Worm (Caenorhabditis elegans) whole organism, L4 larva: Measurements from ENCODE around the gene Y39A3A.2.

Source experiments
- D1046.2 ChIP-seq: fragments of 200-800 bp; sonication (Bioruptor generic); IDR thresholded peaks from 2 replicates; pipeline ENCODE4 v1.3.6; 2022; ENCODE audit warnings: missing genetic modification characterization, missing compliant biosample characterization
- F10B5.3 ChIP-seq: sonication (generic microtip); optimal IDR thresholded peaks from 2 replicates; lab custom pipeline; 2016; ENCODE audit warnings: mild to moderate bottlenecking, missing genetic modification characterization, missing compliant biosample characterization
- F26F4.8 ChIP-seq: fragments of 200-800 bp; sonication (Bioruptor generic); conservative IDR thresholded peaks from 2 replicates; pipeline ENCODE4 v1.3.6; 2022; ENCODE audit warnings: missing genetic modification characterization, missing compliant biosample characterization
- F37D6.2 ChIP-seq: sonication (generic microtip); optimal IDR thresholded peaks from 2 replicates; lab custom pipeline; 2016; ENCODE audit warnings: mild to moderate bottlenecking, missing genetic modification characterization, missing compliant biosample characterization
- F49E8.2 ChIP-seq: sonication (generic microtip); optimal IDR thresholded peaks from 2 replicates; lab custom pipeline; 2016; ENCODE audit warnings: missing compliant biosample characterization, mild to moderate bottlenecking, missing genetic modification characterization, borderline replicate concordance
- R02D3.7 ChIP-seq: fragments of 150-350 bp; sonication (generic microtip); optimal IDR thresholded peaks from 3 replicates; lab custom pipeline; 2014; ENCODE audit warnings: missing biosample characterization, missing genetic modification characterization
- Y105C5A.15 ChIP-seq: fragments of 200-800 bp; sonication (Bioruptor generic); IDR thresholded peaks from 2 replicates; pipeline ENCODE4 v1.3.6; 2022; ENCODE audit warnings: missing genetic modification characterization, missing compliant biosample characterization
- ZK337.2 ChIP-seq: fragments of 200-800 bp; sonication (Bioruptor generic); IDR thresholded peaks from 2 replicates; pipeline ENCODE4 v1.3.6; 2022; ENCODE audit warnings: missing genetic modification reagents, missing genetic modification characterization, missing compliant biosample characterization
- aha-1 ChIP-seq: fragments of 150-350 bp; peaks from one replicate; lab custom pipeline; 2014; ENCODE audit warnings: missing biosample characterization, missing genetic modification characterization
- aly-2 ChIP-seq: sonication (generic microtip); optimal IDR thresholded peaks from 2 replicates; lab custom pipeline; 2018; ENCODE audit warnings: missing biosample characterization, missing genetic modification characterization
- ama-1 ChIP-seq: fragments of 150-350 bp; optimal IDR thresholded peaks from 2 replicates; lab custom pipeline; 2014; ENCODE audit warnings: inconsistent platforms, mixed read lengths
- attf-4 ChIP-seq: sonication (generic microtip); optimal IDR thresholded peaks from 3 replicates; lab custom pipeline; 2017; ENCODE audit warnings: missing biosample characterization, missing genetic modification characterization
- ceh-20 ChIP-seq: fragments of 200-800 bp; sonication (Bioruptor generic); IDR thresholded peaks from 2 replicates; pipeline ENCODE4 v1.3.6; 2022; ENCODE audit warnings: missing genetic modification reagents, missing genetic modification characterization, missing compliant biosample characterization
- ceh-28 ChIP-seq: fragments of 150-350 bp; optimal IDR thresholded peaks from 2 replicates; lab custom pipeline; 2014; ENCODE audit warnings: missing biosample characterization, missing genetic modification reagents, missing genetic modification characterization
- ceh-32 ChIP-seq: sonication (generic microtip); optimal IDR thresholded peaks from 2 replicates; lab custom pipeline; 2016; ENCODE audit warnings: mild to moderate bottlenecking, missing genetic modification characterization, missing compliant biosample characterization; ENCODE audit not compliant: poor library complexity
- ceh-62 ChIP-seq: sonication (generic microtip); optimal IDR thresholded peaks from 2 replicates; lab custom pipeline; 2017; ENCODE audit warnings: missing biosample characterization, missing genetic modification characterization
- ces-1 ChIP-seq: fragments of 150-350 bp; sonication (generic microtip); optimal IDR thresholded peaks from 4 replicates; lab custom pipeline; 2014; ENCODE audit warnings: missing biosample characterization, missing genetic modification reagents, missing genetic modification characterization
- dmd-8 ChIP-seq: fragments of 200-800 bp; sonication (Bioruptor generic); IDR thresholded peaks from 2 replicates; pipeline ENCODE4 v1.3.6; 2022; ENCODE audit warnings: missing genetic modification characterization, missing compliant biosample characterization
- dve-1 ChIP-seq: sonication (generic microtip); optimal IDR thresholded peaks from 2 replicates; lab custom pipeline; 2017; ENCODE audit warnings: antibody characterized with exemption, mild to moderate bottlenecking, missing genetic modification characterization, missing compliant biosample characterization; ENCODE audit not compliant: insufficient read depth
- egl-43 ChIP-seq: fragments of 200-800 bp; sonication (Bioruptor generic); IDR thresholded peaks from 2 replicates; pipeline ENCODE4 v1.3.6; 2022; ENCODE audit warnings: missing genetic modification reagents, missing genetic modification characterization, missing compliant biosample characterization
- gei-8 ChIP-seq: fragments of 200-800 bp; sonication (Bioruptor generic); optimal IDR thresholded peaks from 2 replicates; lab custom pipeline; 2018; ENCODE audit warnings: mild to moderate bottlenecking, missing genetic modification characterization, missing compliant biosample characterization
- hlh-11 ChIP-seq: fragments of 200-800 bp; sonication (Bioruptor generic); optimal IDR thresholded peaks from 2 replicates; lab custom pipeline; 2018; ENCODE audit warnings: mild to moderate bottlenecking, missing genetic modification characterization, missing compliant biosample characterization
- lin-1 ChIP-seq: fragments of 200-800 bp; sonication (Bioruptor generic); IDR thresholded peaks from 2 replicates; pipeline ENCODE4 v1.3.6; 2022; ENCODE audit warnings: missing genetic modification reagents, missing genetic modification characterization, missing compliant biosample characterization
- lin-38 ChIP-seq: fragments of 200-800 bp; sonication (Bioruptor generic); IDR thresholded peaks from 2 replicates; pipeline ENCODE4 v1.3.6; 2022; ENCODE audit warnings: missing genetic modification reagents, missing genetic modification characterization, missing compliant biosample characterization
- lsy-2 ChIP-seq, 2 experiments: fragments of 150-350 bp in 1 of 2; sonication (generic microtip) in 1 of 2; optimal IDR thresholded peaks; 2 replicates each; lab custom pipeline; 2014 to 2017; ENCODE audit warnings: missing biosample characterization in 2 of 2, missing genetic modification characterization in 2 of 2
- madf-5 ChIP-seq, 2 experiments: fragments of 200-800 bp; sonication (Bioruptor generic); IDR thresholded peaks; 2 replicates each; pipeline ENCODE4 v1.3.6; 2022; ENCODE audit warnings: missing compliant biosample characterization in 2 of 2, missing genetic modification characterization in 2 of 2
- madf-9 ChIP-seq: fragments of 200-800 bp; sonication (Bioruptor generic); conservative IDR thresholded peaks from 2 replicates; pipeline ENCODE4 v1.3.6; 2022; ENCODE audit warnings: missing genetic modification reagents, missing genetic modification characterization, missing compliant biosample characterization
- mdl-1 ChIP-seq, 2 experiments: fragments of 150-350 bp in 1 of 2; sonication (generic microtip) in 1 of 2; optimal IDR thresholded peaks; 2 replicates each; lab custom pipeline; 2014 to 2017; ENCODE audit warnings: missing biosample characterization in 2 of 2, missing genetic modification characterization in 2 of 2
- mdt-29 ChIP-seq: fragments of 200-800 bp; sonication (Bioruptor generic); IDR thresholded peaks from 2 replicates; pipeline ENCODE4 v1.3.6; 2022; ENCODE audit warnings: missing genetic modification reagents, missing genetic modification characterization, missing compliant biosample characterization
- mep-1 ChIP-seq: fragments of 150-350 bp; sonication (generic microtip); optimal IDR thresholded peaks from 3 replicates; lab custom pipeline; 2014; ENCODE audit warnings: missing biosample characterization, missing genetic modification characterization
- mes-2 ChIP-seq: sonication (generic microtip); optimal IDR thresholded peaks from 2 replicates; lab custom pipeline; 2016; ENCODE audit warnings: missing genotype, mild to moderate bottlenecking, missing genetic modification characterization, missing compliant biosample characterization; ENCODE audit not compliant: poor library complexity, severe bottlenecking
- nhr-102 ChIP-seq: sonication (generic microtip); optimal IDR thresholded peaks from 2 replicates; lab custom pipeline; 2016; ENCODE audit warnings: mild to moderate bottlenecking, missing genetic modification characterization, moderate library complexity, missing compliant biosample characterization
- nhr-28 ChIP-seq: fragments of 150-350 bp; optimal IDR thresholded peaks from 2 replicates; lab custom pipeline; 2014; ENCODE audit warnings: missing biosample characterization, missing genetic modification characterization
- nhr-41 ChIP-seq: fragments of 200-800 bp; sonication (Bioruptor generic); IDR thresholded peaks from 2 replicates; pipeline ENCODE4 v1.3.6; 2022; ENCODE audit warnings: missing genetic modification reagents, missing genetic modification characterization, missing compliant biosample characterization
- nhr-48 ChIP-seq: sonication (generic microtip); optimal IDR thresholded peaks from 2 replicates; lab custom pipeline; 2016; ENCODE audit warnings: mild to moderate bottlenecking, missing genetic modification characterization, missing compliant biosample characterization
- nhr-6 ChIP-seq: fragments of 150-350 bp; optimal IDR thresholded peaks from 2 replicates; lab custom pipeline; 2014; ENCODE audit warnings: missing biosample characterization, missing genetic modification characterization
- nhr-77 ChIP-seq: fragments of 150-350 bp; optimal IDR thresholded peaks from 2 replicates; lab custom pipeline; 2014; ENCODE audit warnings: missing biosample characterization, missing genetic modification characterization
- saeg-2 ChIP-seq: fragments of 200-800 bp; sonication (Bioruptor generic); IDR thresholded peaks from 2 replicates; pipeline ENCODE4 v1.3.6; 2022; ENCODE audit warnings: missing genetic modification reagents, missing genetic modification characterization, missing compliant biosample characterization
- set-16 ChIP-seq: fragments of 200-800 bp; sonication (Bioruptor generic); IDR thresholded peaks from 2 replicates; pipeline ENCODE4 v1.3.6; 2022; ENCODE audit warnings: missing genetic modification reagents, missing genetic modification characterization, missing compliant biosample characterization
- snpc-4 ChIP-seq: fragments of 150-350 bp; optimal IDR thresholded peaks from 2 replicates; lab custom pipeline; 2014; ENCODE audit warnings: missing biosample characterization, missing genetic modification characterization
- spr-1 ChIP-seq: sonication (generic microtip); optimal IDR thresholded peaks from 2 replicates; lab custom pipeline; 2016; ENCODE audit warnings: mild to moderate bottlenecking, missing genetic modification characterization, missing compliant biosample characterization
- unc-130 ChIP-seq: sonication (generic microtip); optimal IDR thresholded peaks from 2 replicates; lab custom pipeline; 2016; ENCODE audit warnings: missing genetic modification reagents, missing genetic modification characterization, missing compliant biosample characterization
- zfp-2 ChIP-seq: sonication (generic microtip); optimal IDR thresholded peaks from 2 replicates; lab custom pipeline; 2016; ENCODE audit warnings: mild to moderate bottlenecking, missing genetic modification characterization, missing compliant biosample characterization
- ztf-7 ChIP-seq: fragments of 150-350 bp; optimal IDR thresholded peaks from 2 replicates; lab custom pipeline; 2014; ENCODE audit warnings: missing biosample characterization, missing genetic modification characterization

Y39A3A.2 gene

ce11 chrIII:2057570-2057969, at the start of gene Y39A3A.2:
TSS of gene Y39A3A.2 (minus strand) at chrIII:2057670.
- TF ChIP-seq aly-2 (tag; lab: Kevin White, UChicago) (no peak), egl-43 (GFP tag; lab: Robert Waterston, UW) (no peak), R02D3.7 (no peak)

ce11 chrIII:2105935-2106334, 48.5 kb upstream of the Y39A3A.2 start:
- TF ChIP-seq F10B5.3 (tag; lab: Kevin White, UChicago) (no peak), set-16 (GFP tag; lab: Robert Waterston, UW) (peak; percentile 79), aha-1 (tag; lab: Kevin White, UChicago) (peak; percentile 75), D1046.2 (GFP tag; lab: Robert Waterston, UW) (0 out of 2 replicates have a peak, but pooled peaks have one; percentile 49)

ce11 chrIII:2101895-2102345, 44.5 kb upstream of the Y39A3A.2 start, which contains the start of gene ppk-2:
TSS of gene ppk-2 (plus strand) at chrIII:2102295.
- TF ChIP-seq lin-38 (GFP tag; lab: Robert Waterston, UW) (peak; percentile 57), ceh-62 (tag; lab: Kevin White, UChicago) (no peak), lin-1 (GFP tag; lab: Robert Waterston, UW) (no peak), aha-1 (tag; lab: Kevin White, UChicago) (no peak), dmd-8 (no peak), ZK337.2 (GFP tag; lab: Robert Waterston, UW) (no peak), nhr-41 (GFP tag; lab: Robert Waterston, UW) (no peak), nhr-102 (tag; lab: Kevin White, UChicago) (no peak), lsy-2 (tag; optimal IDR thresholded peaks at IDR 0.05; lab: Kevin White, UChicago) (peak in 1 of 2 experiments; percentile 49), zfp-2 (no peak), mes-2 (tag; lab: Kevin White, UChicago) (peak; percentile 43), unc-130 (GFP tag; lab: Kevin White, UChicago) (peak; percentile 30), F49E8.2 (peak; percentile 67), madf-9 (GFP tag; lab: Robert Waterston, UW) (no peak)

- TF ChIP-seq ama-1 (no peak), Y105C5A.15 (GFP tag; lab: Robert Waterston, UW) (no peak), F37D6.2 (tag; lab: Kevin White, UChicago) (no peak), ztf-7 (tag; lab: Kevin White, UChicago) (no peak), ces-1 (no peak), R02D3.7 (no peak), F26F4.8 (GFP tag; lab: Robert Waterston, UW) (no peak), mdt-29 (GFP tag; lab: Robert Waterston, UW) (no peak)
Observed at ce11 chrIII:2101310-2101709, 43.8 kb upstream of the Y39A3A.2 start.

- TF ChIP-seq spr-1 (peak; percentile 21), nhr-6 (peak; percentile 71), nhr-77 (no peak), nhr-48 (tag; lab: Kevin White, UChicago) (peak; percentile 59), hlh-11 (peak; percentile 87), lsy-2 (tag; optimal IDR thresholded peaks at IDR 0.05; lab: Kevin White, UChicago) (peak; percentile 33 to 77), ZK337.2 (GFP tag; lab: Robert Waterston, UW) (no peak), dmd-8 (no peak), ztf-7 (tag; lab: Kevin White, UChicago) (no peak), nhr-41 (GFP tag; lab: Robert Waterston, UW) (no peak), mdl-1 (tag; optimal IDR thresholded peaks at IDR 0.05; lab: Kevin White, UChicago) (peak in 1 of 2 experiments; percentile 66), mep-1 (tag; lab: Kevin White, UChicago) (peak; percentile 77), egl-43 (GFP tag; lab: Robert Waterston, UW) (peak; percentile 79; the same call in 1 of the 2 replicates), nhr-28 (peak; percentile 28), gei-8 (GFP tag; lab: Kevin White, UChicago) (no peak), ceh-32 (no peak), ceh-28 (tag; lab: Kevin White, UChicago) (peak; percentile 71), zfp-2 (peak; percentile 44), aha-1 (tag; lab: Kevin White, UChicago) (peak; percentile 98), snpc-4 (tag; lab: Kevin White, UChicago) (no peak), madf-5 (GFP tag; IDR thresholded peaks at IDR 0.05; lab: Robert Waterston, UW) (no peak), attf-4 (tag; lab: Kevin White, UChicago) (no peak), ceh-20 (GFP tag; lab: Robert Waterston, UW) (0 out of 2 replicates have a peak, but pooled peaks have one; percentile 27), dve-1 (tag; lab: Kevin White, UChicago) (peak; percentile 68), saeg-2 (GFP tag; lab: Robert Waterston, UW) (no peak)
Observed at ce11 chrIII:2100842-2101241, 43.4 kb upstream of the Y39A3A.2 start.
